Worm (Caenorhabditis elegans): ENCODE results near the gene oac-11.

Gene oac-11

ce11 chrII:3860826-3861225, at the start of gene oac-11:
TSS of gene oac-11 (minus strand) at chrII:3860926.
- no peak for TF ChIP-seq ceh-16 (tag; optimal IDR thresholded peaks at IDR 0.05)
- TF ChIP-seq F13H6.1 (tag; optimal IDR thresholded peaks at IDR 0.05), result no peak
- TF ChIP-seq nhr-11 (tag; optimal IDR thresholded peaks at IDR 0.05), result no peak

- no peak for TF ChIP-seq ama-1 (optimal IDR thresholded peaks at IDR 0.05)
- TF ChIP-seq nhr-11 (tag; optimal IDR thresholded peaks at IDR 0.05), result no peak
- TF ChIP-seq peb-1 (tag; optimal IDR thresholded peaks at IDR 0.05), result no peak
- TF ChIP-seq sma-9 (GFP tag; optimal IDR thresholded peaks at IDR 0.05), result no peak
- TF ChIP-seq sma-9 (tag; optimal IDR thresholded peaks at IDR 0.05), result no peak
- no peak for TF ChIP-seq nhr-77 (tag; optimal IDR thresholded peaks at IDR 0.05)
- TF ChIP-seq Y55F3AM.14 (GFP tag; optimal IDR thresholded peaks at IDR 0.05), result no peak
- TF ChIP-seq nhr-25 (tag; optimal IDR thresholded peaks at IDR 0.05), result no peak
- no peak for TF ChIP-seq elt-3 (tag; optimal IDR thresholded peaks at IDR 0.05)
Measured at ce11 chrII:3909301-3909700, 48.6 kb upstream of the oac-11 start.

ce11 chrII:3908135-3908534, 47.4 kb upstream of the oac-11 start:
- TF ChIP-seq ceh-16 (tag; optimal IDR thresholded peaks at IDR 0.05), result no peak
- no peak for TF ChIP-seq nhr-6 (tag; optimal IDR thresholded peaks at IDR 0.05)
- no peak for TF ChIP-seq crh-2 (tag; optimal IDR thresholded peaks at IDR 0.05)
- TF ChIP-seq unc-55 (GFP tag; optimal IDR thresholded peaks at IDR 0.05), result no peak
- no peak for TF ChIP-seq lin-13 (GFP tag; optimal IDR thresholded peaks at IDR 0.05)
- TF ChIP-seq nhr-25 (tag; optimal IDR thresholded peaks at IDR 0.05), result no peak
- no peak for TF ChIP-seq nhr-12 (tag; optimal IDR thresholded peaks at IDR 0.05)
- TF ChIP-seq C34F6.9 (tag; optimal IDR thresholded peaks at IDR 0.05), result no peak
- TF ChIP-seq sma-3 (GFP tag; optimal IDR thresholded peaks at IDR 0.05), result no peak
- TF ChIP-seq zag-1 (tag; optimal IDR thresholded peaks at IDR 0.05), result no peak

- TF ChIP-seq lin-13 (GFP tag; optimal IDR thresholded peaks at IDR 0.05) (no peak), ama-1 (optimal IDR thresholded peaks at IDR 0.05) (no peak), lin-11 (tag; optimal IDR thresholded peaks at IDR 0.05) (no peak), ztf-4 (tag; optimal IDR thresholded peaks at IDR 0.05) (no peak)
Measured at ce11 chrII:3906615-3907190, 46.0 kb upstream of the oac-11 start, which contains the start of the genes F53C3.11 and fbxb-103. TSS of gene F53C3.11 (minus strand) at chrII:3906715. TSS of gene fbxb-103 (plus strand) at chrII:3907140.

ce11 chrII:3902798-3903197, 42.1 kb upstream of the oac-11 start, which contains the start of gene F53C3.3:
TSS of gene F53C3.3 (plus strand) at chrII:3902856.
- no peak for TF ChIP-seq mdl-1 (tag; optimal IDR thresholded peaks at IDR 0.05)
- TF ChIP-seq unc-62 (GFP tag; optimal IDR thresholded peaks at IDR 0.05), result no peak
- TF ChIP-seq egl-27 (tag; optimal IDR thresholded peaks at IDR 0.05), result no peak

- no peak for TF ChIP-seq ceh-82 (tag; optimal IDR thresholded peaks at IDR 0.05)
- TF ChIP-seq lsy-2 (tag; optimal IDR thresholded peaks at IDR 0.05), result no peak
- TF ChIP-seq unc-62 (GFP tag; optimal IDR thresholded peaks at IDR 0.05), result no peak
- TF ChIP-seq nhr-6 (tag; optimal IDR thresholded peaks at IDR 0.05), result no peak
- no peak for TF ChIP-seq mbf-1 (tag; optimal IDR thresholded peaks at IDR 0.05)
- no peak for TF ChIP-seq nhr-129 (tag; optimal IDR thresholded peaks at IDR 0.05)
- no peak for TF ChIP-seq lin-39 (tag; optimal IDR thresholded peaks at IDR 0.05)
- TF ChIP-seq elt-1 (tag; optimal IDR thresholded peaks at IDR 0.05), result no peak
- no peak for TF ChIP-seq gmeb-1 (tag; optimal IDR thresholded peaks at IDR 0.05)
- TF ChIP-seq nhr-77 (tag; optimal IDR thresholded peaks at IDR 0.05), result no peak
- no peak for TF ChIP-seq snpc-4 (tag; optimal IDR thresholded peaks at IDR 0.05)
- no peak for TF ChIP-seq unc-55 (GFP tag; optimal IDR thresholded peaks at IDR 0.05)
Measured at ce11 chrII:3901108-3901507, 40.4 kb upstream of the oac-11 start, which contains the start of gene F53C3.4. TSS of gene F53C3.4 (plus strand) at chrII:3901408.

Measured in whole organism, L2 larva.